Worm (Caenorhabditis elegans) whole organism, L4 larva: ENCODE measurements around the gene F22B5.4.

Source experiments
- D1046.2 ChIP-seq: fragments of 200-800 bp; sonication (Bioruptor generic); IDR thresholded peaks from 2 replicates; pipeline ENCODE4 v1.3.6; 2022; ENCODE audit warnings: missing genetic modification characterization, missing compliant biosample characterization
- F10B5.3 ChIP-seq: sonication (generic microtip); optimal IDR thresholded peaks from 2 replicates; lab custom pipeline; 2016; ENCODE audit warnings: mild to moderate bottlenecking, missing genetic modification characterization, missing compliant biosample characterization
- F37D6.2 ChIP-seq: sonication (generic microtip); optimal IDR thresholded peaks from 2 replicates; lab custom pipeline; 2016; ENCODE audit warnings: mild to moderate bottlenecking, missing genetic modification characterization, missing compliant biosample characterization
- F49E8.2 ChIP-seq: sonication (generic microtip); optimal IDR thresholded peaks from 2 replicates; lab custom pipeline; 2016; ENCODE audit warnings: missing compliant biosample characterization, mild to moderate bottlenecking, missing genetic modification characterization, borderline replicate concordance
- R02D3.7 ChIP-seq: fragments of 150-350 bp; sonication (generic microtip); optimal IDR thresholded peaks from 3 replicates; lab custom pipeline; 2014; ENCODE audit warnings: missing biosample characterization, missing genetic modification characterization
- Y48G9A.11 ChIP-seq: fragments of 200-800 bp; sonication (Bioruptor generic); IDR thresholded peaks from 2 replicates; pipeline ENCODE4 v1.3.6; 2022; ENCODE audit warnings: missing genetic modification reagents, missing genetic modification characterization, missing compliant biosample characterization
- Y5F2A.4 ChIP-seq: fragments of 200-800 bp; sonication (Bioruptor generic); optimal IDR thresholded peaks from 2 replicates; lab custom pipeline; 2018; ENCODE audit warnings: mild to moderate bottlenecking, missing genetic modification characterization, missing compliant biosample characterization
- ZK546.5 ChIP-seq, 2 experiments: sonication (generic microtip); optimal IDR thresholded peaks; 2 replicates each; lab custom pipeline; 2017; ENCODE audit warnings: missing biosample characterization in 2 of 2, missing genetic modification characterization in 2 of 2
- attf-4 ChIP-seq: sonication (generic microtip); optimal IDR thresholded peaks from 3 replicates; lab custom pipeline; 2017; ENCODE audit warnings: missing biosample characterization, missing genetic modification characterization
- ceh-20 ChIP-seq: fragments of 200-800 bp; sonication (Bioruptor generic); IDR thresholded peaks from 2 replicates; pipeline ENCODE4 v1.3.6; 2022; ENCODE audit warnings: missing genetic modification reagents, missing genetic modification characterization, missing compliant biosample characterization
- ceh-44 ChIP-seq: fragments of 200-800 bp; sonication (Bioruptor generic); IDR thresholded peaks from 2 replicates; pipeline ENCODE4 v1.3.6; 2022; ENCODE audit warnings: missing genetic modification reagents, missing genetic modification characterization, missing compliant biosample characterization
- ces-1 ChIP-seq: fragments of 150-350 bp; sonication (generic microtip); optimal IDR thresholded peaks from 4 replicates; lab custom pipeline; 2014; ENCODE audit warnings: missing biosample characterization, missing genetic modification reagents, missing genetic modification characterization
- cey-2 ChIP-seq: sonication (generic microtip); optimal IDR thresholded peaks from 3 replicates; lab custom pipeline; 2017; ENCODE audit warnings: missing genetic modification characterization, mild to moderate bottlenecking, missing compliant biosample characterization, antibody characterized with exemption, borderline replicate concordance; ENCODE audit not compliant: insufficient read depth
- daf-12 ChIP-seq: fragments of 150-350 bp; optimal IDR thresholded peaks from 2 replicates; lab custom pipeline; 2014; ENCODE audit warnings: missing biosample characterization, missing genetic modification reagents, missing genetic modification characterization
- daf-16 ChIP-seq, 3 experiments: sonication (generic microtip); optimal IDR thresholded peaks; 2 replicates each; lab custom pipeline; 2016 to 2017; ENCODE audit warnings: missing genetic modification characterization in 3 of 3, missing genetic modification reagents in 3 of 3, mild to moderate bottlenecking in 2 of 3, missing compliant biosample characterization in 2 of 3, missing biosample characterization in 1 of 3, moderate library complexity in 1 of 3
- daf-19 ChIP-seq: fragments of 200-800 bp; sonication (Bioruptor generic); conservative IDR thresholded peaks from 2 replicates; pipeline ENCODE4 v1.3.6; 2022; ENCODE audit warnings: missing genetic modification characterization, missing compliant biosample characterization
- dmd-6 ChIP-seq: fragments of 200-800 bp; sonication (Bioruptor generic); IDR thresholded peaks from 2 replicates; pipeline ENCODE4 v1.3.6; 2022; ENCODE audit warnings: missing genetic modification reagents, missing genetic modification characterization, missing compliant biosample characterization
- dve-1 ChIP-seq: sonication (generic microtip); optimal IDR thresholded peaks from 2 replicates; lab custom pipeline; 2017; ENCODE audit warnings: antibody characterized with exemption, mild to moderate bottlenecking, missing genetic modification characterization, missing compliant biosample characterization; ENCODE audit not compliant: insufficient read depth
- egl-27 ChIP-seq: sonication (generic microtip); optimal IDR thresholded peaks from 3 replicates; lab custom pipeline; 2017; ENCODE audit warnings: missing biosample characterization, missing genetic modification reagents, missing genetic modification characterization
- hlh-30 ChIP-seq: sonication (generic microtip); optimal IDR thresholded peaks from 2 replicates; lab custom pipeline; 2017; ENCODE audit warnings: antibody characterized with exemption, mild to moderate bottlenecking, missing genetic modification characterization, missing compliant biosample characterization; ENCODE audit not compliant: insufficient read depth
- jun-1 ChIP-seq: fragments of 150-350 bp; optimal IDR thresholded peaks from 2 replicates; lab custom pipeline; 2014; ENCODE audit warnings: missing biosample characterization, missing genetic modification reagents, missing genetic modification characterization
- lim-7 ChIP-seq: fragments of 200-800 bp; sonication (Bioruptor generic); IDR thresholded peaks from 2 replicates; pipeline ENCODE4 v1.3.6; 2022; ENCODE audit warnings: missing genetic modification characterization, missing compliant biosample characterization
- lin-13 ChIP-seq: fragments of 150-350 bp; optimal IDR thresholded peaks from 2 replicates; lab custom pipeline; 2014; ENCODE audit warnings: missing biosample characterization, missing genetic modification reagents, missing genetic modification characterization
- lin-29 ChIP-seq: fragments of 200-800 bp; sonication (Bioruptor generic); IDR thresholded peaks from 2 replicates; pipeline ENCODE4 v1.3.6; 2022; ENCODE audit warnings: missing genetic modification reagents, missing genetic modification characterization, missing compliant biosample characterization
- lir-3 ChIP-seq: sonication (generic microtip); optimal IDR thresholded peaks from 2 replicates; lab custom pipeline; 2016; ENCODE audit warnings: mild to moderate bottlenecking, missing genetic modification characterization, missing compliant biosample characterization
- madf-9 ChIP-seq: fragments of 200-800 bp; sonication (Bioruptor generic); conservative IDR thresholded peaks from 2 replicates; pipeline ENCODE4 v1.3.6; 2022; ENCODE audit warnings: missing genetic modification reagents, missing genetic modification characterization, missing compliant biosample characterization
- mes-2 ChIP-seq: sonication (generic microtip); optimal IDR thresholded peaks from 2 replicates; lab custom pipeline; 2016; ENCODE audit warnings: missing genotype, mild to moderate bottlenecking, missing genetic modification characterization, missing compliant biosample characterization; ENCODE audit not compliant: poor library complexity, severe bottlenecking
- mxl-2 ChIP-seq: fragments of 200-800 bp; sonication (Bioruptor generic); conservative IDR thresholded peaks from 2 replicates; pipeline ENCODE4 v1.3.6; 2022; ENCODE audit warnings: missing genetic modification reagents, missing genetic modification characterization, missing compliant biosample characterization
- nhr-10 ChIP-seq: fragments of 150-350 bp; optimal IDR thresholded peaks from 2 replicates; lab custom pipeline; 2014; ENCODE audit warnings: missing biosample characterization, missing genetic modification characterization
- nhr-102 ChIP-seq: sonication (generic microtip); optimal IDR thresholded peaks from 2 replicates; lab custom pipeline; 2016; ENCODE audit warnings: mild to moderate bottlenecking, missing genetic modification characterization, moderate library complexity, missing compliant biosample characterization
- nhr-11 ChIP-seq: fragments of 150-350 bp; optimal IDR thresholded peaks from 2 replicates; lab custom pipeline; 2014; ENCODE audit warnings: missing biosample characterization, missing genetic modification characterization
- nhr-25 ChIP-seq: sonication (generic microtip); optimal IDR thresholded peaks from 2 replicates; lab custom pipeline; 2017; ENCODE audit warnings: missing genetic modification characterization, mild to moderate bottlenecking, missing compliant biosample characterization, antibody characterized with exemption, moderate library complexity, borderline replicate concordance; ENCODE audit not compliant: insufficient read depth
- nhr-28 ChIP-seq: fragments of 150-350 bp; optimal IDR thresholded peaks from 2 replicates; lab custom pipeline; 2014; ENCODE audit warnings: missing biosample characterization, missing genetic modification characterization
- nhr-41 ChIP-seq: fragments of 200-800 bp; sonication (Bioruptor generic); IDR thresholded peaks from 2 replicates; pipeline ENCODE4 v1.3.6; 2022; ENCODE audit warnings: missing genetic modification reagents, missing genetic modification characterization, missing compliant biosample characterization
- nhr-48 ChIP-seq: sonication (generic microtip); optimal IDR thresholded peaks from 2 replicates; lab custom pipeline; 2016; ENCODE audit warnings: mild to moderate bottlenecking, missing genetic modification characterization, missing compliant biosample characterization
- nhr-6 ChIP-seq: fragments of 150-350 bp; optimal IDR thresholded peaks from 2 replicates; lab custom pipeline; 2014; ENCODE audit warnings: missing biosample characterization, missing genetic modification characterization
- nhr-76 ChIP-seq: fragments of 150-350 bp; optimal IDR thresholded peaks from 2 replicates; lab custom pipeline; 2014; ENCODE audit warnings: missing biosample characterization, missing genetic modification characterization
- nhr-77 ChIP-seq: fragments of 150-350 bp; optimal IDR thresholded peaks from 2 replicates; lab custom pipeline; 2014; ENCODE audit warnings: missing biosample characterization, missing genetic modification characterization
- pha-4 ChIP-seq, 2 experiments: fragments of 150-350 bp in 1 of 2; fragments of 200-800 bp in 1 of 2; sonication (Bioruptor generic) in 1 of 2; IDR thresholded peaks in 1 of 2; optimal IDR thresholded peaks in 1 of 2; 2 replicates each; pipeline versions ENCODE4 v1.3.6 to Lab custom; 2014 to 2022; ENCODE audit warnings: missing genetic modification characterization in 2 of 2, missing genetic modification reagents in 2 of 2, missing biosample characterization in 1 of 2, missing compliant biosample characterization in 1 of 2
- php-3 ChIP-seq: fragments of 200-800 bp; sonication (Bioruptor generic); IDR thresholded peaks from 2 replicates; pipeline ENCODE4 v1.3.6; 2022; ENCODE audit warnings: missing genetic modification reagents, missing genetic modification characterization, missing compliant biosample characterization
- set-16 ChIP-seq: fragments of 200-800 bp; sonication (Bioruptor generic); IDR thresholded peaks from 2 replicates; pipeline ENCODE4 v1.3.6; 2022; ENCODE audit warnings: missing genetic modification reagents, missing genetic modification characterization, missing compliant biosample characterization
- skn-1 ChIP-seq: fragments of 150-350 bp; optimal IDR thresholded peaks from 2 replicates; lab custom pipeline; 2014; ENCODE audit warnings: missing biosample characterization, missing genetic modification characterization
- tra-1 ChIP-seq: fragments of 200-800 bp; sonication (Bioruptor generic); IDR thresholded peaks from 2 replicates; pipeline ENCODE4 v1.3.6; 2022; ENCODE audit warnings: missing genetic modification reagents, missing genetic modification characterization, missing compliant biosample characterization
- unc-130 ChIP-seq: sonication (generic microtip); optimal IDR thresholded peaks from 2 replicates; lab custom pipeline; 2016; ENCODE audit warnings: missing genetic modification reagents, missing genetic modification characterization, missing compliant biosample characterization
- vab-7 ChIP-seq: fragments of 200-800 bp; sonication (Bioruptor generic); IDR thresholded peaks from 2 replicates; pipeline ENCODE4 v1.3.6; 2022; ENCODE audit warnings: missing genetic modification reagents, missing genetic modification characterization, missing compliant biosample characterization
- zag-1 ChIP-seq: fragments of 150-350 bp; optimal IDR thresholded peaks from 2 replicates; lab custom pipeline; 2014; ENCODE audit warnings: missing biosample characterization, missing genetic modification characterization
- zfp-3 ChIP-seq: fragments of 200-800 bp; sonication (Bioruptor generic); conservative IDR thresholded peaks from 2 replicates; pipeline ENCODE4 v1.3.6; 2022; ENCODE audit warnings: missing genetic modification reagents, missing genetic modification characterization, missing compliant biosample characterization

The F22B5.4 gene

ce11 chrII:8440792-8441191, 8.7 kb upstream of the F22B5.4 start (continued):
- TF ChIP-seq daf-16 (GFP tag; optimal IDR thresholded peaks at IDR 0.05; lab: Kevin White, UChicago): no peak
- TF ChIP-seq daf-16 (tag; optimal IDR thresholded peaks at IDR 0.05; lab: Kevin White, UChicago): no peak
- peak; percentile 18; the same call in 1 of the 2 replicates for TF ChIP-seq dmd-6 (GFP tag; lab: Robert Waterston, UW)
- TF ChIP-seq ces-1: no peak

- peak; percentile 55 for TF ChIP-seq nhr-102 (tag; lab: Kevin White, UChicago)
- no peak for TF ChIP-seq lin-13 (GFP tag; lab: Kevin White, UChicago)
- TF ChIP-seq mxl-2 (GFP tag; lab: Robert Waterston, UW): 0 out of 2 replicates have a peak, but pooled peaks have one; percentile 54
- peak; percentile 71; the same call in 1 of the 2 replicates for TF ChIP-seq ceh-20 (GFP tag; lab: Robert Waterston, UW)
- TF ChIP-seq D1046.2 (GFP tag; lab: Robert Waterston, UW): peak; percentile 88
- no peak for TF ChIP-seq nhr-11
- TF ChIP-seq nhr-28 (tag; lab: Kevin White, UChicago): no peak
- peak; percentile 79; the same call in 1 of the 2 replicates for TF ChIP-seq zfp-3 (GFP tag; lab: Robert Waterston, UW)
- no peak for TF ChIP-seq ceh-44 (GFP tag; lab: Robert Waterston, UW)
- peak; percentile 77 for TF ChIP-seq php-3 (GFP tag; lab: Robert Waterston, UW)
- TF ChIP-seq nhr-6 (tag; lab: Kevin White, UChicago): no peak
- TF ChIP-seq lin-29 (GFP tag; lab: Robert Waterston, UW): peak; percentile 7; the same call in 1 of the 2 replicates
- peak; percentile 59 for TF ChIP-seq F49E8.2 (tag; lab: Kevin White, UChicago)
- no peak for TF ChIP-seq madf-9
- TF ChIP-seq zag-1: no peak
- no peak for TF ChIP-seq dve-1 (tag; lab: Kevin White, UChicago)
- no peak for TF ChIP-seq nhr-76 (tag; lab: Kevin White, UChicago)
- no peak for TF ChIP-seq daf-12 (tag; lab: Kevin White, UChicago)
- no peak for TF ChIP-seq nhr-77 (tag; lab: Kevin White, UChicago)
- peak; percentile 88 for TF ChIP-seq Y5F2A.4
- peak; percentile 46 for TF ChIP-seq nhr-48
- no peak for TF ChIP-seq ZK546.5 (tag; optimal IDR thresholded peaks at IDR 0.05; lab: Kevin White, UChicago)
- TF ChIP-seq mes-2: peak; percentile 79
- TF ChIP-seq daf-19: peak; percentile 86
- no peak for TF ChIP-seq jun-1 (tag; lab: Kevin White, UChicago)
- TF ChIP-seq lir-3: peak; percentile 85
- no peak for TF ChIP-seq attf-4 (tag; lab: Kevin White, UChicago)
- no peak for TF ChIP-seq cey-2 (tag; lab: Kevin White, UChicago)
- no peak for TF ChIP-seq set-16 (GFP tag; lab: Robert Waterston, UW)
- TF ChIP-seq vab-7 (GFP tag; lab: Robert Waterston, UW): peak; percentile 73; the same call in 1 of the 2 replicates
- TF ChIP-seq Y48G9A.11: peak; percentile 84
- no peak for TF ChIP-seq nhr-10
- TF ChIP-seq skn-1 (tag; lab: Kevin White, UChicago): no peak
- peak; percentile 38 for TF ChIP-seq unc-130 (GFP tag; lab: Kevin White, UChicago)
- TF ChIP-seq F10B5.3 (tag; lab: Kevin White, UChicago): peak; percentile 79
- no peak for TF ChIP-seq F37D6.2
- TF ChIP-seq egl-27 (tag; lab: Kevin White, UChicago): no peak
- TF ChIP-seq tra-1 (GFP tag; lab: Robert Waterston, UW): peak; percentile 79
- TF ChIP-seq lim-7 (GFP tag; lab: Robert Waterston, UW): peak; percentile 96
- TF ChIP-seq pha-4 (GFP tag; IDR thresholded peaks at IDR 0.05; lab: Robert Waterston, UW): peak; percentile 92
- no peak for TF ChIP-seq pha-4 (tag; optimal IDR thresholded peaks at IDR 0.05; lab: Kevin White, UChicago)
- TF ChIP-seq nhr-41 (GFP tag; lab: Robert Waterston, UW): 0 out of 2 replicates have a peak, but pooled peaks have one; percentile 66
- peak; percentile 9 for TF ChIP-seq nhr-25
- TF ChIP-seq R02D3.7 (tag; lab: Kevin White, UChicago): peak; percentile 21
- TF ChIP-seq hlh-30 (tag; lab: Kevin White, UChicago): no peak
Measured at ce11 chrII:8441519-8441918, 8.0 kb upstream of the F22B5.4 start.
